Worm (Caenorhabditis elegans): Measurements from ENCODE around the gene idpa-2.

idpa-2 gene

ce11 chrII:8784235-8784928 lies 8.2 kb downstream of the idpa-2 start (continued):
- TF ChIP-seq attf-4 (tag; optimal IDR thresholded peaks at IDR 0.05) = no peak
- TF ChIP-seq hlh-11 (tag; optimal IDR thresholded peaks at IDR 0.05) = peak; percentile 9
- TF ChIP-seq mes-2 (tag; optimal IDR thresholded peaks at IDR 0.05; ENCODE audit: poor library complexity, severe bottlenecking) = peak; percentile 26
- peak; percentile 94 for TF ChIP-seq ama-1 (optimal IDR thresholded peaks at IDR 0.05)
- peak; percentile 61 for TF ChIP-seq set-16 (GFP tag; IDR thresholded peaks at IDR 0.05)
- TF ChIP-seq mep-1 (tag; optimal IDR thresholded peaks at IDR 0.05) = peak; percentile 64
- no peak for TF ChIP-seq saeg-2 (GFP tag; IDR thresholded peaks at IDR 0.05)
- no peak for TF ChIP-seq daf-16 (GFP tag; optimal IDR thresholded peaks at IDR 0.05)
- TF ChIP-seq daf-16 (tag; optimal IDR thresholded peaks at IDR 0.05) = peak; percentile 47
- TF ChIP-seq hif-1 (tag; optimal IDR thresholded peaks at IDR 0.05) = peak in 1 of 2 experiments; percentile 22
- peak; percentile 59; the same call in 1 of the 2 replicates for TF ChIP-seq ctbp-1 (GFP tag; IDR thresholded peaks at IDR 0.05)

ce11 chrII:8783451-8783967 lies 9.0 kb downstream of the idpa-2 start, which contains the start of gene sgn-1:
Gene sgn-1 (minus strand): TSS chrII:8783670.
- peak; percentile 6 for TF ChIP-seq mxl-3 (GFP tag; optimal IDR thresholded peaks at IDR 0.05)
- TF ChIP-seq unc-62 (GFP tag; optimal IDR thresholded peaks at IDR 0.05 in 1 of 2) = peak in 1 of 2 experiments; percentile 40
- no peak for TF ChIP-seq unc-62 (tag; optimal IDR thresholded peaks at IDR 0.05)
- no peak for TF ChIP-seq nhr-28 (tag; optimal IDR thresholded peaks at IDR 0.05)

ce11 chrII:8776504-8776903 lies 16.0 kb downstream of the idpa-2 start:
- no peak for TF ChIP-seq dmd-6 (GFP tag; IDR thresholded peaks at IDR 0.05)
- TF ChIP-seq fos-1 (tag; optimal IDR thresholded peaks at IDR 0.05) = no peak
- TF ChIP-seq unc-62 (GFP tag; optimal IDR thresholded peaks at IDR 0.05 in 1 of 2) = peak in 1 of 2 experiments; percentile 93
- no peak for TF ChIP-seq unc-62 (tag; optimal IDR thresholded peaks at IDR 0.05)

ce11 chrII:8770675-8771074 lies 21.9 kb downstream of the idpa-2 start, which contains the start of gene let-19:
Gene let-19 (plus strand): TSS chrII:8770975.
- TF ChIP-seq F49E8.2 (tag; optimal IDR thresholded peaks at IDR 0.05; ENCODE audit: borderline replicate concordance) = no peak
- no peak for TF ChIP-seq F44E2.7 (GFP tag; IDR thresholded peaks at IDR 0.05)
- no peak for TF ChIP-seq saeg-2 (GFP tag; IDR thresholded peaks at IDR 0.05)
- TF ChIP-seq jun-1 (tag; optimal IDR thresholded peaks at IDR 0.05) = no peak
- no peak for TF ChIP-seq unc-62 (GFP tag; optimal IDR thresholded peaks at IDR 0.05 in 1 of 2)
- no peak for TF ChIP-seq unc-62 (tag; optimal IDR thresholded peaks at IDR 0.05)
- no peak for TF ChIP-seq ZK337.2 (GFP tag; IDR thresholded peaks at IDR 0.05)
- no peak for TF ChIP-seq mxl-2 (GFP tag; conservative IDR thresholded peaks at IDR 0.05)
- TF ChIP-seq nhr-28 (tag; optimal IDR thresholded peaks at IDR 0.05) = no peak
- TF ChIP-seq zfp-3 (GFP tag; conservative IDR thresholded peaks at IDR 0.05) = no peak
- no peak for TF ChIP-seq daf-16 (GFP tag; optimal IDR thresholded peaks at IDR 0.05)
- no peak for TF ChIP-seq daf-16 (tag; optimal IDR thresholded peaks at IDR 0.05)
- no peak for TF ChIP-seq ztf-7 (tag; optimal IDR thresholded peaks at IDR 0.05)
- no peak for TF ChIP-seq T26A8.4 (GFP tag; IDR thresholded peaks at IDR 0.05)
- TF ChIP-seq skn-1 (tag; optimal IDR thresholded peaks at IDR 0.05) = no peak
- no peak for TF ChIP-seq fos-1 (tag; optimal IDR thresholded peaks at IDR 0.05)
- no peak for TF ChIP-seq nhr-10 (tag; optimal IDR thresholded peaks at IDR 0.05)

- TF ChIP-seq lin-39 (tag; optimal IDR thresholded peaks at IDR 0.05) (no peak), mep-1 (tag; optimal IDR thresholded peaks at IDR 0.05) (peak; percentile 48), zfp-2 (tag; optimal IDR thresholded peaks at IDR 0.05) (no peak), pqm-1 (tag; optimal IDR thresholded peaks at IDR 0.05) (peak; percentile 3), tag-97 (GFP tag; IDR thresholded peaks at IDR 0.05) (no peak), rbr-2 (tag; optimal IDR thresholded peaks at IDR 0.05) (peak; percentile 1), madf-9 (GFP tag; conservative IDR thresholded peaks at IDR 0.05) (0 out of 2 replicates have a peak, but pooled peaks have one; percentile 4), sdz-12 (GFP tag; optimal IDR thresholded peaks at IDR 0.05) (no peak), hmg-1.1 (GFP tag; IDR thresholded peaks at IDR 0.05) (peak; percentile 65), hlh-11 (tag; optimal IDR thresholded peaks at IDR 0.05) (peak; percentile 20), daf-16 (GFP tag; optimal IDR thresholded peaks at IDR 0.05) (no peak), daf-16 (tag; optimal IDR thresholded peaks at IDR 0.05) (peak; percentile 11), dve-1 (tag; optimal IDR thresholded peaks at IDR 0.05; ENCODE audit: insufficient read depth) (peak; percentile 25), unc-62 (GFP tag; optimal IDR thresholded peaks at IDR 0.05 in 1 of 2) (peak in 1 of 2 experiments; percentile 57), unc-62 (tag; optimal IDR thresholded peaks at IDR 0.05) (no peak), mes-2 (tag; optimal IDR thresholded peaks at IDR 0.05; ENCODE audit: poor library complexity, severe bottlenecking) (peak; percentile 54), spr-1 (tag; optimal IDR thresholded peaks at IDR 0.05) (no peak), dmd-6 (GFP tag; IDR thresholded peaks at IDR 0.05) (peak; percentile 27; the same call in 1 of the 2 replicates), lsy-2 (tag; optimal IDR thresholded peaks at IDR 0.05) (peak in 1 of 2 experiments; percentile 32), php-3 (GFP tag; IDR thresholded peaks at IDR 0.05) (no peak), hlh-30 (tag; optimal IDR thresholded peaks at IDR 0.05; ENCODE audit: insufficient read depth) (peak; percentile 30)
Measured at ce11 chrII:8769375-8769774, 23.2 kb downstream of the idpa-2 start.

Measured in whole organism, L4 larva.